Fruit fly (Drosophila melanogaster) whole organism, embryonic: ENCODE measurements around the gene MSAmiP.

Experiments used
- Abd-B ChIP-seq: fragments of 200-800 bp; sonication (Bioruptor generic); optimal IDR thresholded peaks from 2 replicates; lab custom pipeline; 2018; ENCODE audit warnings: missing biosample characterization, mild to moderate bottlenecking, missing genetic modification characterization, moderate library complexity
- Ada2b ChIP-seq: fragments of 200-800 bp; sonication (Bioruptor generic); IDR thresholded peaks from 2 replicates; pipeline ENCODE4 v1.3.6; 2022; ENCODE audit warnings: missing biosample characterization, missing genetic modification characterization
- Blimp-1 ChIP-seq: fragments of 200-800 bp; sonication (Bioruptor generic); optimal IDR thresholded peaks from 3 replicates; lab custom pipeline; 2018; ENCODE audit warnings: missing biosample characterization, missing genetic modification characterization, mild to moderate bottlenecking, moderate library complexity, missing genetic modification reagents
- BtbVII ChIP-seq: fragments of 200-800 bp; sonication (Bioruptor generic); optimal IDR thresholded peaks from 3 replicates; lab custom pipeline; 2017; ENCODE audit warnings: missing biosample characterization, mild to moderate bottlenecking, missing genetic modification characterization
- CG11085 ChIP-seq: fragments of 200-800 bp; sonication (Bioruptor generic); IDR thresholded peaks from 2 replicates; pipeline ENCODE4 v1.3.6; 2022; ENCODE audit warnings: missing biosample characterization, missing genetic modification characterization
- CG13624 ChIP-seq: fragments of 200-800 bp; sonication (Bioruptor generic); optimal IDR thresholded peaks from 2 replicates; lab custom pipeline; 2016; ENCODE audit warnings: missing biosample characterization, missing genetic modification characterization
- CG15269 ChIP-seq: fragments of 200-800 bp; sonication (Bioruptor generic); optimal IDR thresholded peaks from 2 replicates; lab custom pipeline; 2018; ENCODE audit warnings: missing biosample characterization, mild to moderate bottlenecking, missing genetic modification characterization, moderate library complexity
- CG17829 ChIP-seq: fragments of 200-800 bp; optimal IDR thresholded peaks from 2 replicates; lab custom pipeline; 2019; ENCODE audit warnings: missing biosample characterization, mild to moderate bottlenecking, missing genetic modification characterization, moderate library complexity
- CG2199 ChIP-seq: fragments of 200-800 bp; sonication (Bioruptor generic); IDR thresholded peaks from 3 replicates; pipeline ENCODE4 v1.3.6; 2022; ENCODE audit warnings: missing biosample characterization, missing genetic modification characterization
- CG31441 ChIP-seq: fragments of 200-800 bp; sonication (Bioruptor generic); IDR thresholded peaks from 2 replicates; pipeline ENCODE4 v1.3.6; 2022; ENCODE audit warnings: missing biosample characterization, missing genetic modification characterization
- CG3847 ChIP-seq: fragments of 200-800 bp; sonication (Bioruptor generic); IDR thresholded peaks from 2 replicates; pipeline ENCODE4 v1.3.6; 2022; ENCODE audit warnings: missing biosample characterization, missing genetic modification characterization
- CG4617 ChIP-seq: fragments of 200-800 bp; sonication (Bioruptor generic); optimal IDR thresholded peaks from 3 replicates; lab custom pipeline; 2016; ENCODE audit warnings: missing biosample characterization, missing genetic modification characterization, borderline replicate concordance
- CG6654 ChIP-seq: fragments of 200-800 bp; sonication (Bioruptor generic); optimal IDR thresholded peaks from 2 replicates; lab custom pipeline; 2017; ENCODE audit warnings: missing biosample characterization, mild to moderate bottlenecking, missing genetic modification characterization
- CG7372 ChIP-seq: fragments of 200-800 bp; sonication (Bioruptor generic); IDR thresholded peaks from 2 replicates; pipeline ENCODE4 v1.3.6; 2022; ENCODE audit warnings: missing biosample characterization, missing genetic modification characterization
- CG8388 ChIP-seq: fragments of 200-800 bp; sonication (Bioruptor generic); optimal IDR thresholded peaks from 2 replicates; lab custom pipeline; 2019; ENCODE audit warnings: missing biosample characterization, mild to moderate bottlenecking, missing genetic modification characterization, moderate library complexity
- CkIIα-i1 ChIP-seq: fragments of 200-800 bp; sonication (Bioruptor generic); IDR thresholded peaks from 2 replicates; pipeline ENCODE4 v1.3.6; 2022; ENCODE audit warnings: missing biosample characterization, missing genetic modification characterization
- CoRest ChIP-seq: fragments of 200-800 bp; sonication (Bioruptor generic); optimal IDR thresholded peaks from 3 replicates; lab custom pipeline; 2018; ENCODE audit warnings: missing biosample characterization, mild to moderate bottlenecking, missing genetic modification characterization, moderate library complexity
- D ChIP-seq, 2 experiments: fragments of 200-800 bp in 1 of 2; fragments of >200 bp in 1 of 2; sonication (Bioruptor generic) in 1 of 2; optimal IDR thresholded peaks; 2 replicates in 1 of 2; 3 replicates in 1 of 2; lab custom pipeline; 2017; ENCODE audit warnings: mild to moderate bottlenecking in 1 of 2, missing biosample characterization in 1 of 2, missing genetic modification characterization in 1 of 2, missing genetic modification reagents in 1 of 2
- Dfd ChIP-seq, 2 experiments: fragments of >200 bp; optimal IDR thresholded peaks; 2 replicates each; lab custom pipeline; 2017; ENCODE audit warnings: missing biosample characterization in 2 of 2, missing genetic modification characterization in 2 of 2
- Dp ChIP-seq: fragments of 200-800 bp; sonication (Bioruptor generic); optimal IDR thresholded peaks from 2 replicates; lab custom pipeline; 2018; ENCODE audit warnings: missing biosample characterization, mild to moderate bottlenecking, missing genetic modification characterization, moderate library complexity
- HLHmδ ChIP-seq: fragments of 200-800 bp; sonication (Bioruptor generic); optimal IDR thresholded peaks from 2 replicates; lab custom pipeline; 2018; ENCODE audit warnings: missing biosample characterization, mild to moderate bottlenecking, missing genetic modification characterization, moderate library complexity
- Hey ChIP-seq: fragments of 200-800 bp; sonication (Bioruptor generic); optimal IDR thresholded peaks from 3 replicates; lab custom pipeline; 2018; ENCODE audit warnings: missing biosample characterization, mild to moderate bottlenecking, missing genetic modification characterization
- MBD-R2 ChIP-seq: fragments of 200-800 bp; sonication (Bioruptor generic); IDR thresholded peaks from 2 replicates; pipeline ENCODE4 v1.3.6; 2022; ENCODE audit warnings: missing biosample characterization, missing genetic modification characterization
- Mad ChIP-seq: fragments of 200-800 bp; sonication (Bioruptor generic); optimal IDR thresholded peaks from 2 replicates; lab custom pipeline; 2016; ENCODE audit warnings: missing biosample characterization, missing genetic modification characterization
- Oaz ChIP-seq: fragments of 200-800 bp; sonication (Bioruptor generic); IDR thresholded peaks from 2 replicates; pipeline ENCODE4 v1.3.6; 2022; ENCODE audit warnings: missing biosample characterization, missing genetic modification characterization
- PHDP ChIP-seq: fragments of 200-800 bp; sonication (Bioruptor generic); optimal IDR thresholded peaks from 3 replicates; lab custom pipeline; 2018; ENCODE audit warnings: missing biosample characterization, mild to moderate bottlenecking, missing genetic modification characterization, moderate library complexity
- Spps ChIP-seq: fragments of 200-800 bp; sonication (Bioruptor generic); optimal IDR thresholded peaks from 2 replicates; lab custom pipeline; 2018; ENCODE audit warnings: missing biosample characterization, mild to moderate bottlenecking, missing genetic modification characterization
- Vsx1 ChIP-seq: fragments of 200-800 bp; sonication (Bioruptor generic); optimal IDR thresholded peaks from 2 replicates; lab custom pipeline; 2017; ENCODE audit warnings: missing biosample characterization, mild to moderate bottlenecking, missing genetic modification characterization, missing genetic modification reagents
- YL-1 ChIP-seq: fragments of 200-800 bp; sonication (Bioruptor generic); optimal IDR thresholded peaks from 3 replicates; lab custom pipeline; 2017; ENCODE audit warnings: missing biosample characterization, mild to moderate bottlenecking, missing genetic modification characterization
- ase ChIP-seq: fragments of 200-800 bp; sonication (Bioruptor generic); IDR thresholded peaks from 3 replicates; pipeline ENCODE4 v1.3.6; 2022; ENCODE audit warnings: missing biosample characterization, missing genetic modification characterization
- bigmax ChIP-seq: fragments of 200-800 bp; sonication (Bioruptor generic); optimal IDR thresholded peaks from 2 replicates; lab custom pipeline; 2018; ENCODE audit warnings: missing biosample characterization, mild to moderate bottlenecking, missing genetic modification characterization
- chif ChIP-seq, 2 experiments: fragments of 200-800 bp; sonication (Bioruptor generic); optimal IDR thresholded peaks; 3 replicates each; lab custom pipeline; 2016; ENCODE audit warnings: missing biosample characterization in 2 of 2, missing genetic modification characterization in 2 of 2
- crol ChIP-seq: fragments of 200-800 bp; sonication (Bioruptor generic); IDR thresholded peaks from 2 replicates; pipeline ENCODE4 v1.3.6; 2022; ENCODE audit warnings: missing biosample characterization, missing genetic modification characterization
- cwo ChIP-seq: fragments of 200-800 bp; sonication (Bioruptor generic); optimal IDR thresholded peaks from 3 replicates; lab custom pipeline; 2017; ENCODE audit warnings: missing biosample characterization, missing genetic modification characterization, mild to moderate bottlenecking, moderate library complexity, missing genetic modification reagents
- dimm ChIP-seq: fragments of 200-800 bp; sonication (Bioruptor generic); IDR thresholded peaks from 2 replicates; pipeline ENCODE4 v1.3.6; 2022; ENCODE audit warnings: missing biosample characterization, missing genetic modification characterization
- dmrt99B ChIP-seq: fragments of 200-800 bp; sonication (Bioruptor generic); optimal IDR thresholded peaks from 2 replicates; lab custom pipeline; 2018; ENCODE audit warnings: missing biosample characterization, mild to moderate bottlenecking, missing genetic modification characterization, moderate library complexity
- gem ChIP-seq: fragments of 200-800 bp; sonication (Bioruptor generic); optimal IDR thresholded peaks from 2 replicates; lab custom pipeline; 2019; ENCODE audit warnings: missing biosample characterization, mild to moderate bottlenecking, missing genetic modification characterization, moderate library complexity
- gsb-n ChIP-seq: fragments of 200-800 bp; sonication (Bioruptor generic); optimal IDR thresholded peaks from 3 replicates; lab custom pipeline; 2018; ENCODE audit warnings: missing biosample characterization, mild to moderate bottlenecking, missing genetic modification characterization
- kni ChIP-seq: fragments of 200-800 bp; sonication (Bioruptor generic); optimal IDR thresholded peaks from 3 replicates; lab custom pipeline; 2017; ENCODE audit warnings: mild to moderate bottlenecking, missing biosample characterization, missing genetic modification reagents, missing genetic modification characterization
- pum ChIP-seq: fragments of 200-800 bp; sonication (Bioruptor generic); optimal IDR thresholded peaks from 2 replicates; lab custom pipeline; 2016; ENCODE audit warnings: missing biosample characterization, missing genetic modification characterization
- pzg ChIP-seq: fragments of 200-800 bp; sonication (Bioruptor generic); optimal IDR thresholded peaks from 3 replicates; lab custom pipeline; 2018; ENCODE audit warnings: missing biosample characterization, mild to moderate bottlenecking, missing genetic modification characterization, moderate library complexity
- run ChIP-seq: fragments of 200-800 bp; sonication (Bioruptor generic); optimal IDR thresholded peaks from 3 replicates; lab custom pipeline; 2018; ENCODE audit warnings: missing biosample characterization, mild to moderate bottlenecking, missing genetic modification characterization
- salm ChIP-seq: fragments of 200-800 bp; sonication (Bioruptor generic); optimal IDR thresholded peaks from 2 replicates; lab custom pipeline; 2018; ENCODE audit warnings: missing biosample characterization, mild to moderate bottlenecking, missing genetic modification characterization
- sens ChIP-seq: fragments of 200-800 bp; sonication (Bioruptor generic); peaks from one replicate; lab custom pipeline; 2016; ENCODE audit warnings: missing biosample characterization, missing genetic modification characterization
- slbo ChIP-seq: fragments of 200-800 bp; sonication (Bioruptor generic); IDR thresholded peaks from 2 replicates; pipeline ENCODE4 v1.3.6; 2022; ENCODE audit warnings: missing biosample characterization, missing genetic modification characterization
- slou ChIP-seq: fragments of 200-800 bp; sonication (Bioruptor generic); optimal IDR thresholded peaks from 3 replicates; lab custom pipeline; 2016; ENCODE audit warnings: missing biosample characterization, missing genetic modification characterization
- stc ChIP-seq: fragments of 200-800 bp; sonication (Bioruptor generic); IDR thresholded peaks from 2 replicates; pipeline ENCODE4 v1.3.6; 2022; ENCODE audit warnings: missing biosample characterization, missing genetic modification characterization
- tgo ChIP-seq: fragments of 200-800 bp; sonication (Bioruptor generic); IDR thresholded peaks from 3 replicates; pipeline ENCODE4 v1.3.6; 2022; ENCODE audit warnings: missing biosample characterization, missing genetic modification characterization
- vfl ChIP-seq: fragments of 200-800 bp; sonication (Bioruptor generic); optimal IDR thresholded peaks from 2 replicates; lab custom pipeline; 2016; ENCODE audit warnings: missing biosample characterization, missing genetic modification characterization
- z ChIP-seq: fragments of 200-800 bp; sonication (Bioruptor generic); IDR thresholded peaks from 3 replicates; pipeline ENCODE4 v1.3.6; 2022; ENCODE audit warnings: missing biosample characterization, missing genetic modification characterization

MSAmiP gene

dm6 chr3R:16847245-16847644 lies 48.8 kb downstream of the MSAmiP start (continued):
- TF ChIP-seq MBD-R2 (GFP tag; lab: Robert Waterston, UW) (peak; percentile 19; the same call in 1 of the 2 replicates), CG3847 (peak; percentile 17; the same call in 1 of the 2 replicates), dmrt99B (tag; lab: Kevin White, UChicago) (no peak), CG6654 (GFP tag; lab: Kevin White, UChicago) (no peak), BtbVII (no peak), stc (peak; percentile 52), Oaz (0 out of 2 replicates have a peak, but pooled peaks have one; percentile 28)
- TF ChIP-seq, all 482 proteins: peak for 127

dm6 chr3R:16843472-16843871 lies 52.6 kb downstream of the MSAmiP start:
- TF ChIP-seq ase (no peak), gsb-n (tag; lab: Kevin White, UChicago) (no peak), cwo (GFP tag; lab: Kevin White, UChicago) (no peak), Dp (GFP tag; lab: Kevin White, UChicago) (no peak), run (tag; lab: Kevin White, UChicago) (no peak), sens (peak; percentile 82), bigmax (no peak), salm (tag; lab: Kevin White, UChicago) (no peak), Abd-B (GFP tag; lab: Kevin White, UChicago) (no peak), CG8388 (GFP tag; lab: Kevin White, UChicago) (peak; percentile 3), gem (tag; lab: Kevin White, UChicago) (peak; percentile 47), chif (GFP tag; optimal IDR thresholded peaks at IDR 0.05; lab: Kevin White, UChicago) (no peak), vfl (GFP tag; lab: Kevin White, UChicago) (no peak), Ada2b (no peak), Blimp-1 (GFP tag; lab: Kevin White, UChicago) (peak; percentile 6), Spps (tag; lab: Kevin White, UChicago) (no peak), dmrt99B (tag; lab: Kevin White, UChicago) (peak; percentile 28), PHDP (no peak), pum (GFP tag; lab: Kevin White, UChicago) (no peak), CG31441 (GFP tag; lab: Robert Waterston, UW) (peak; percentile 58), crol (GFP tag; lab: Robert Waterston, UW) (no peak), CG7372 (GFP tag; lab: Robert Waterston, UW) (no peak), CG17829 (tag; lab: Kevin White, UChicago) (peak; percentile 40), CG11085 (no peak), tgo (GFP tag; lab: Robert Waterston, UW) (0 out of 3 replicates have a peak, but pooled peaks have one; percentile 26), CoRest (no peak), CG15269 (tag; lab: Kevin White, UChicago) (no peak), pzg (GFP tag; lab: Kevin White, UChicago) (no peak), dimm (GFP tag; lab: Robert Waterston, UW) (no peak), HLHmδ (GFP tag; lab: Kevin White, UChicago) (no peak), CG2199 (GFP tag; lab: Robert Waterston, UW) (no peak), CG13624 (GFP tag; lab: Kevin White, UChicago) (no peak), Hey (tag; lab: Kevin White, UChicago) (no peak), z (no peak), Mad (no peak), CkIIα-i1 (GFP tag; lab: Robert Waterston, UW) (no peak), slbo (GFP tag; lab: Robert Waterston, UW) (no peak), Vsx1 (GFP tag; lab: Kevin White, UChicago) (no peak), slou (GFP tag; lab: Kevin White, UChicago) (no peak), kni (GFP tag; lab: Kevin White, UChicago) (no peak), Dfd (GFP tag; optimal IDR thresholded peaks at IDR 0.05; lab: Kevin White, UChicago) (no peak), YL-1 (no peak), CG4617 (GFP tag; lab: Kevin White, UChicago) (no peak), D (optimal IDR thresholded peaks at IDR 0.05; lab: Kevin White, UChicago) (no peak), D (GFP tag; optimal IDR thresholded peaks at IDR 0.05; lab: Kevin White, UChicago) (no peak)
